In the genomic region with DNA sequence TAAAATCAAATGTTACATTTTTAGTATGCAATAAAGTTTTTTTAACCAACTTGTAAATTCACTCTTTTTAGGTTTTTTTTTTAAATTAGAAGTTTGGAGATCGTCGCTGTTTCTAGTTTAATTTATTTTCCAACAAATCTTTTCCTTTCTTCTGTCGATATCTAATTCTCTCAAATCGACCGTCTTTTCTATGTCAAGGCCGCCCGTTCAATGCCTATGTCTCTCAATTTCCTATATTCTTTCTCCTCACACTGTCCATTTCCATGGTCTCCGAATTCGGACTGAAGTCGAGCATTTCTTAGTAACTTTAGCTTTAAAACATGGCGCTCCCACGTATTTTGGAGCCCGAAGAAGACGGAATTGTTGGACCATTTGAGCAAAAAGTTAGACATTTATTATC, we compare ENCODE assay signal across 3 worm cellular contexts.
TF ChIP-seq lines count a peak whose summit lies in the region.

A gene (plus strand): TSS at position 226 of the 400 bp plus-strand sequence.
A gene (plus strand): TSS at position 264 of the 400 bp plus-strand sequence.

TF ChIP-seq in whole organism, L1 larva, 84 proteins besides CTCF, POLR2A, EP300 and RAD21:
- TF ChIP-seq blmp-1 (tag; optimal IDR thresholded peaks at IDR 0.05; lab: Kevin White, UChicago) (peak; percentile 80), mef-2 (tag; optimal IDR thresholded peaks at IDR 0.05; lab: Kevin White, UChicago) (no peak)

TF ChIP-seq in whole organism, L3 larva, 47 proteins besides CTCF, POLR2A, EP300 and RAD21:
- peak; percentile 64 for TF ChIP-seq nhr-23 (tag; optimal IDR thresholded peaks at IDR 0.05; lab: Kevin White, UChicago)
- TF ChIP-seq ceh-16 (tag; optimal IDR thresholded peaks at IDR 0.05; lab: Kevin White, UChicago) = no peak
- TF ChIP-seq tbx-2 (tag; optimal IDR thresholded peaks at IDR 0.05; lab: Kevin White, UChicago) = no peak
- no peak for TF ChIP-seq nhr-28 (tag; optimal IDR thresholded peaks at IDR 0.05; lab: Kevin White, UChicago)
- TF ChIP-seq R02D3.7 (tag; optimal IDR thresholded peaks at IDR 0.05; lab: Kevin White, UChicago) = no peak
- TF ChIP-seq nhr-43 (tag; optimal IDR thresholded peaks at IDR 0.05; lab: Kevin White, UChicago; ENCODE audit: poor library complexity, severe bottlenecking) = no peak
- no peak for TF ChIP-seq ceh-28 (tag; optimal IDR thresholded peaks at IDR 0.05; lab: Kevin White, UChicago)
- peak in 1 of 2 experiments; percentile 11 for TF ChIP-seq eor-1 (tag; optimal IDR thresholded peaks at IDR 0.05; lab: Kevin White, UChicago)
- TF ChIP-seq aly-2 (tag; optimal IDR thresholded peaks at IDR 0.05; lab: Kevin White, UChicago) = no peak
- no peak for TF ChIP-seq mml-1 (tag; optimal IDR thresholded peaks at IDR 0.05; lab: Kevin White, UChicago)
- peak; percentile 38 for TF ChIP-seq nhr-25 (tag; optimal IDR thresholded peaks at IDR 0.05; lab: Kevin White, UChicago)
- TF ChIP-seq nhr-67 (tag; optimal IDR thresholded peaks at IDR 0.05; lab: Kevin White, UChicago) = no peak
- TF ChIP-seq fkh-2 (tag; optimal IDR thresholded peaks at IDR 0.05; lab: Kevin White, UChicago) = no peak

TF ChIP-seq in whole organism, young adult, 124 proteins besides CTCF, POLR2A, EP300 and RAD21:
- no peak for TF ChIP-seq bed-1 (GFP tag; IDR thresholded peaks at IDR 0.05; lab: Robert Waterston, UW)
- TF ChIP-seq hmg-1.2 (GFP tag; IDR thresholded peaks at IDR 0.05; lab: Robert Waterston, UW) = peak; percentile 51; the same call in 1 of the 2 replicates
